Worm (Caenorhabditis elegans) whole organism, young adult: ENCODE measurements around the gene spe-44.

Experiments
- C17E4.6 ChIP-seq: fragments of 200-800 bp; sonication (Bioruptor generic); IDR thresholded peaks from 2 replicates; pipeline ENCODE4 v1.3.6; 2022; ENCODE audit warnings: missing genetic modification reagents, missing genetic modification characterization, missing compliant biosample characterization
- F23B12.7 ChIP-seq: sonication (generic microtip); optimal IDR thresholded peaks from 2 replicates; lab custom pipeline; 2017; ENCODE audit warnings: missing genetic modification characterization, mild to moderate bottlenecking, missing compliant biosample characterization, antibody characterized with exemption, moderate library complexity; ENCODE audit not compliant: insufficient read depth
- F52B5.7 ChIP-seq: sonication (generic microtip); optimal IDR thresholded peaks from 2 replicates; lab custom pipeline; 2016; ENCODE audit warnings: mild to moderate bottlenecking, missing genetic modification characterization, missing compliant biosample characterization
- F55B11.4 ChIP-seq: sonication (generic microtip); optimal IDR thresholded peaks from 2 replicates; lab custom pipeline; 2016; ENCODE audit warnings: missing compliant biosample characterization, missing genetic modification characterization, borderline replicate concordance; ENCODE audit not compliant: insufficient read depth
- T26A5.8 ChIP-seq: sonication (generic microtip); optimal IDR thresholded peaks from 2 replicates; lab custom pipeline; 2016; ENCODE audit warnings: missing genetic modification characterization, missing compliant biosample characterization
- Y53F4B.3 ChIP-seq: fragments of 200-800 bp; sonication (Bioruptor generic); IDR thresholded peaks from 2 replicates; pipeline ENCODE4 v1.3.6; 2022; ENCODE audit warnings: missing genetic modification reagents, missing genetic modification characterization, missing compliant biosample characterization
- Y53G8AR.9 ChIP-seq: fragments of 200-800 bp; sonication (Bioruptor generic); conservative IDR thresholded peaks from 2 replicates; pipeline ENCODE4 v1.3.6; 2022; ENCODE audit warnings: missing genetic modification reagents, missing genetic modification characterization, missing compliant biosample characterization
- ZK185.1 ChIP-seq: sonication (generic microtip); optimal IDR thresholded peaks from 2 replicates; lab custom pipeline; 2016; ENCODE audit warnings: mild to moderate bottlenecking, missing genetic modification characterization, missing compliant biosample characterization; ENCODE audit not compliant: poor library complexity, severe bottlenecking
- athp-1 ChIP-seq: sonication (generic microtip); optimal IDR thresholded peaks from 2 replicates; lab custom pipeline; 2017; ENCODE audit warnings: mild to moderate bottlenecking, missing genetic modification characterization, missing compliant biosample characterization
- attf-5 ChIP-seq: fragments of 200-800 bp; sonication (Bioruptor generic); optimal IDR thresholded peaks from 2 replicates; lab custom pipeline; 2018; ENCODE audit warnings: mild to moderate bottlenecking, missing genetic modification characterization, missing compliant biosample characterization
- bed-1 ChIP-seq: fragments of 200-800 bp; sonication (Bioruptor generic); IDR thresholded peaks from 2 replicates; pipeline ENCODE4 v1.3.6; 2022; ENCODE audit warnings: missing genetic modification reagents, missing genetic modification characterization, missing compliant biosample characterization
- bed-2 ChIP-seq: fragments of 200-800 bp; sonication (Bioruptor generic); IDR thresholded peaks from 2 replicates; pipeline ENCODE4 v1.3.6; 2022; ENCODE audit warnings: missing genetic modification reagents, missing genetic modification characterization, missing compliant biosample characterization
- cebp-2 ChIP-seq: fragments of 200-800 bp; sonication (Bioruptor generic); IDR thresholded peaks from 2 replicates; pipeline ENCODE4 v1.3.6; 2022; ENCODE audit warnings: missing genetic modification characterization, missing compliant biosample characterization
- ceh-100 ChIP-seq: fragments of 200-800 bp; sonication (Bioruptor generic); IDR thresholded peaks from 2 replicates; pipeline ENCODE4 v1.3.6; 2022; ENCODE audit warnings: missing genetic modification reagents, missing genetic modification characterization, missing compliant biosample characterization
- ceh-40 ChIP-seq: fragments of 200-800 bp; sonication (Bioruptor generic); IDR thresholded peaks from 2 replicates; pipeline ENCODE4 v1.3.6; 2022; ENCODE audit warnings: missing genetic modification characterization, missing compliant biosample characterization
- die-1 ChIP-seq: sonication (generic microtip); optimal IDR thresholded peaks from 2 replicates; lab custom pipeline; 2016; ENCODE audit warnings: missing genotype, mild to moderate bottlenecking, missing genetic modification characterization, missing compliant biosample characterization
- dox-1 ChIP-seq: fragments of 200-800 bp; sonication (Bioruptor generic); IDR thresholded peaks from 2 replicates; pipeline ENCODE4 v1.3.6; 2022; ENCODE audit warnings: missing genetic modification reagents, missing genetic modification characterization, missing compliant biosample characterization
- egl-18 ChIP-seq: fragments of 200-800 bp; sonication (Bioruptor generic); IDR thresholded peaks from 2 replicates; pipeline ENCODE4 v1.3.6; 2022; ENCODE audit warnings: missing genetic modification reagents, missing genetic modification characterization, missing compliant biosample characterization
- egl-44 ChIP-seq: fragments of 200-800 bp; sonication (Bioruptor generic); IDR thresholded peaks from 2 replicates; pipeline ENCODE4 v1.3.6; 2022; ENCODE audit warnings: missing genetic modification reagents, missing genetic modification characterization, missing compliant biosample characterization
- egrh-3 ChIP-seq: fragments of 200-800 bp; sonication (Bioruptor generic); IDR thresholded peaks from 2 replicates; pipeline ENCODE4 v1.3.6; 2022; ENCODE audit warnings: missing genetic modification reagents, missing genetic modification characterization, missing compliant biosample characterization
- fkh-3 ChIP-seq: sonication (generic microtip); optimal IDR thresholded peaks from 2 replicates; lab custom pipeline; 2016; ENCODE audit warnings: mild to moderate bottlenecking, missing genetic modification characterization, missing compliant biosample characterization
- him-1 ChIP-seq: sonication (generic microtip); optimal IDR thresholded peaks from 2 replicates; lab custom pipeline; 2016; ENCODE audit warnings: missing genotype, missing genetic modification reagents, missing genetic modification characterization, missing compliant biosample characterization
- hrde-1 ChIP-seq: sonication (generic microtip); optimal IDR thresholded peaks from 2 replicates; lab custom pipeline; 2016; ENCODE audit warnings: missing genetic modification characterization, mild to moderate bottlenecking, missing compliant biosample characterization, moderate library complexity, missing genotype, missing genetic modification reagents, borderline replicate concordance
- lin-40 ChIP-seq: sonication (generic microtip); optimal IDR thresholded peaks from 2 replicates; lab custom pipeline; 2016; ENCODE audit warnings: missing genetic modification characterization, mild to moderate bottlenecking, missing compliant biosample characterization, missing genotype, missing genetic modification reagents
- madf-8 ChIP-seq: fragments of 200-800 bp; sonication (Bioruptor generic); conservative IDR thresholded peaks from 2 replicates; pipeline ENCODE4 v1.3.6; 2022; ENCODE audit warnings: missing genetic modification reagents, missing genetic modification characterization, missing compliant biosample characterization
- mes-4 ChIP-seq: sonication (generic microtip); optimal IDR thresholded peaks from 2 replicates; lab custom pipeline; 2016; ENCODE audit warnings: missing genotype, missing genetic modification characterization, missing compliant biosample characterization
- nfyb-1 ChIP-seq: fragments of 200-800 bp; sonication (Bioruptor generic); IDR thresholded peaks from 2 replicates; pipeline ENCODE4 v1.3.6; 2022; ENCODE audit warnings: missing genetic modification reagents, missing genetic modification characterization, missing compliant biosample characterization
- nhr-80 ChIP-seq: sonication (generic microtip); optimal IDR thresholded peaks from 2 replicates; lab custom pipeline; 2016; ENCODE audit warnings: missing genetic modification characterization, missing compliant biosample characterization
- nhr-90 ChIP-seq: sonication (generic microtip); optimal IDR thresholded peaks from 2 replicates; lab custom pipeline; 2016; ENCODE audit warnings: missing genotype, mild to moderate bottlenecking, missing genetic modification characterization, missing compliant biosample characterization
- rcor-1 ChIP-seq: fragments of 200-800 bp; sonication (Bioruptor generic); IDR thresholded peaks from 2 replicates; pipeline ENCODE4 v1.3.6; 2022; ENCODE audit warnings: missing genetic modification reagents, missing genetic modification characterization, missing compliant biosample characterization
- rpc-1 ChIP-seq, 2 experiments: fragments of 150-350 bp in 1 of 2; sonication (generic microtip) in 1 of 2; optimal IDR thresholded peaks; 2 replicates each; lab custom pipeline; 2014 to 2018; ENCODE audit warnings: missing biosample characterization in 1 of 2, missing genetic modification characterization in 1 of 2, missing genetic modification reagents in 1 of 2, missing genotype in 1 of 2
- snpc-1.1 ChIP-seq: sonication (generic microtip); optimal IDR thresholded peaks from 2 replicates; lab custom pipeline; 2017; ENCODE audit warnings: missing genetic modification characterization, mild to moderate bottlenecking, missing compliant biosample characterization, antibody characterized with exemption, moderate library complexity, missing genotype, missing genetic modification reagents; ENCODE audit not compliant: insufficient read depth
- snpc-1.3 ChIP-seq: sonication (generic microtip); optimal IDR thresholded peaks from 2 replicates; lab custom pipeline; 2017; ENCODE audit warnings: missing genetic modification characterization, mild to moderate bottlenecking, missing compliant biosample characterization, antibody characterized with exemption, moderate library complexity, missing genotype, missing genetic modification reagents; ENCODE audit not compliant: insufficient read depth
- unc-130 ChIP-seq: sonication (generic microtip); optimal IDR thresholded peaks from 2 replicates; lab custom pipeline; 2016; ENCODE audit warnings: missing genetic modification reagents, missing genetic modification characterization, missing compliant biosample characterization
- zfh-2 ChIP-seq: fragments of 200-800 bp; sonication (Bioruptor generic); conservative IDR thresholded peaks from 2 replicates; pipeline ENCODE4 v1.3.6; 2022; ENCODE audit warnings: missing genetic modification reagents, missing genetic modification characterization, missing compliant biosample characterization
- ztf-22 ChIP-seq: fragments of 200-800 bp; sonication (Bioruptor generic); optimal IDR thresholded peaks from 2 replicates; lab custom pipeline; 2018; ENCODE audit warnings: mild to moderate bottlenecking, missing genetic modification characterization, moderate library complexity, missing compliant biosample characterization
- ztf-26 ChIP-seq: sonication (generic microtip); optimal IDR thresholded peaks from 2 replicates; lab custom pipeline; 2017; ENCODE audit warnings: missing genetic modification characterization, missing compliant biosample characterization

spe-44 gene

DNA sequence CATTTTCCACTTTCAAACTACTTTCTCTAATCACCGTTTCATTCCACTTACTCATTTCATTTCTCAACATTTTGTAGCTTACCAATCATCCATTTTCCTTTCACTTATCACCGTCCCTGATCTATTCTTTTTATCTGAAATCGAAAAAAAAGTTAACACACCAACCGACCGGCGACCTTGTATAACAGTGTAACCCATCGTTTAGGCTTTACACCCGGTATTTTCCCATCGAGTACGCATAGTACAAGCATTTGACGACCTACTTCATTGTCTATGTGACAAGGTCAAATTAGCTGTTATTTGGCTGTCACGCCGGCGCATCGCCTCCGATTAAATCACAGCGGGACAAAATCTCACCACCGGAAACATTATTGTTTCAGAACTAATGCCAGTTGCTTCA, 24.5 kb downstream of the spe-44 start:
- TF ChIP-seq egl-18 (GFP tag; lab: Robert Waterston, UW) (no peak), T26A5.8 (tag; lab: Kevin White, UChicago) (no peak), ZK185.1 (tag; lab: Kevin White, UChicago) (no peak), rcor-1 (GFP tag; lab: Robert Waterston, UW) (no peak), ztf-26 (tag; lab: Kevin White, UChicago) (no peak), bed-2 (GFP tag; lab: Robert Waterston, UW) (no peak), mes-4 (no peak), fkh-3 (tag; lab: Kevin White, UChicago) (no peak)

DNA sequence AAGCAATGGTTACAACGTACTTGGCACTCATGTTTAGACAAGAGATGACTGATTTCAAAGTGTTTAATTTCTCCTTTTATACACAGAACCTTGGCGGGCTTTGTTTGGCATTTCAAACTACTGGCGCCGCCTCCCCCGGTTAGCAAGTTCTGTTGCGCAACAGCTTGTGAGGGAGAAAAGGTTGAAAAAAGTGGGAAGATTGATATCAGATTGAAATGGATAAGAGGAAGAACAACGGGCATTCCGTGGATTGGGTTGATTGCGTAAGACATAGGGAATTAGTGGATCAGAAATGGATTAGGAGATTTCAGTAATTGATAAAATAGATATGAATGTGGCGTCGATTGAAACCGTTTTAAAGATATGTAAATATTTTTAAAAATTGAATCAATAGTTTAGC, 25.5 kb downstream of the spe-44 start, which contains the start of gene col-130:
Gene col-130 (minus strand): TSS at position 50 of the 400 bp plus-strand sequence.
- no peak for TF ChIP-seq F52B5.7
- no peak for TF ChIP-seq die-1 (tag; lab: Kevin White, UChicago)
- no peak for TF ChIP-seq rcor-1 (GFP tag; lab: Robert Waterston, UW)
- TF ChIP-seq hrde-1 (tag; lab: Kevin White, UChicago): no peak
- no peak for TF ChIP-seq egl-44 (GFP tag; lab: Robert Waterston, UW)

DNA sequence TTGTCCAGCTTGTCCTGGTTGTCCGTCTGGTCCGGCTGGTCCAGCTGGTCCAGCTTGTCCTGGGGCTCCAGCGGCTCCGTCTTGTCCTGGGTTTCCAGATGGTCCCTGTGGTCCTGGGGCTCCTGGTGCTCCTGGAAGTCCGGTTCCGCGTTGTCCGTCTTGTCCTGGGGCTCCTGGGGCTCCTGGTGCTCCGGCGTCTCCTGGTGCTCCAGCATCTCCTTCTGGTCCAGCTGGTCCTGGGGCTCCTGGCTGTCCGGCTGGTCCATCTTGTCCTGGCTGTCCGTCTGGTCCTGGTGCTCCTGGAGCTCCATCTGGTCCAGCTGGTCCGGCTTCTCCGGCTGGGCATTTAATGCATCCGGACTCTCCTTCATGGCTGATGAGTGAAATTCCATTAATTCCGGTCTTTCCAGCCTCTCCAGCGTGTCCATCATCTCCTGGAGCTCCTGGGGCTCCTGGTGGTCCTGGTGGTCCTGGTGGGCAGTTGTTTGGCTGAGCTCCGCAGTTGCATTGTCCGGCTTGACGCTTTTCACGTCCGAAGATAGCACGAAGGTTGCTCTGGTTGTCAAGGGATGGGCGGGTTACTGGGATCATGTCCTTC, 26.2 kb downstream of the spe-44 start:
- no peak for TF ChIP-seq madf-8 (GFP tag; lab: Robert Waterston, UW)
- peak; percentile 37 for TF ChIP-seq ztf-26 (tag; lab: Kevin White, UChicago)
- TF ChIP-seq snpc-1.1 (tag; lab: Kevin White, UChicago): no peak
- TF ChIP-seq zfh-2: peak; percentile 94
- TF ChIP-seq rpc-1 (optimal IDR thresholded peaks at IDR 0.05; lab: Kevin White, UChicago): no peak
- no peak for TF ChIP-seq rpc-1 (tag; optimal IDR thresholded peaks at IDR 0.05; lab: Kevin White, UChicago)
- no peak for TF ChIP-seq attf-5 (GFP tag; lab: Kevin White, UChicago)
- no peak for TF ChIP-seq Y53G8AR.9
- TF ChIP-seq dox-1 (GFP tag; lab: Robert Waterston, UW): 0 out of 2 replicates have a peak, but pooled peaks have one; percentile 20
- TF ChIP-seq hrde-1 (tag; lab: Kevin White, UChicago): no peak
- peak; percentile 6 for TF ChIP-seq athp-1 (tag; lab: Kevin White, UChicago)
- no peak for TF ChIP-seq ceh-100 (GFP tag; lab: Robert Waterston, UW)
- no peak for TF ChIP-seq nhr-80
- TF ChIP-seq nfyb-1 (GFP tag; lab: Robert Waterston, UW): 0 out of 2 replicates have a peak, but pooled peaks have one; percentile 13
- no peak for TF ChIP-seq Y53F4B.3 (GFP tag; lab: Robert Waterston, UW)
- TF ChIP-seq bed-1: no peak
- 0 out of 2 replicates have a peak, but pooled peaks have one; percentile 64 for TF ChIP-seq cebp-2 (GFP tag; lab: Robert Waterston, UW)
- no peak for TF ChIP-seq die-1 (tag; lab: Kevin White, UChicago)
- no peak for TF ChIP-seq rcor-1 (GFP tag; lab: Robert Waterston, UW)
- no peak for TF ChIP-seq nhr-90
- peak; percentile 22 for TF ChIP-seq lin-40 (tag; lab: Kevin White, UChicago)
- TF ChIP-seq egrh-3 (GFP tag; lab: Robert Waterston, UW): peak; percentile 96

DNA sequence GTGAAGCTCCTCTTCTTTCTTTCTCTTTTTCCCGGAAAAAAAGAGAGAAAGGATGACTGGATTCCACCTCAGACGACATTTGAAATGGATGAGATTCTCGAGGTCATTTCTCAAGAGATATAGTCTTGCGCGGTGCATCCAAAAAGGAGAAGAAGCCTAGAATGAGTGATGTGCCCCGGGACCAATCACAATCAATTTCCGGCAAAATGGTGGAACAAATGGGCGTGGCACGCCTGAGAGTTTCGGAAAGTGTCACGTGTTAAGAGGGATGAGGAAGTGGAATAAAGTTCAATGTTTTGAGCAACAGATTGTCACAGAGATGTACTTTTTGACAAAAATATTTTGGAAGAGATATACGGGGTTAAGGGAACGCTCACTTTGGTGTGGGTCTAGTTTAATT, 28.4 kb downstream of the spe-44 start:
- TF ChIP-seq F23B12.7 (tag; lab: Kevin White, UChicago) (no peak), ZK185.1 (tag; lab: Kevin White, UChicago) (no peak), C17E4.6 (GFP tag; lab: Robert Waterston, UW) (no peak), ztf-22 (GFP tag; lab: Kevin White, UChicago) (no peak), ztf-26 (tag; lab: Kevin White, UChicago) (no peak), him-1 (no peak), F55B11.4 (no peak), unc-130 (GFP tag; lab: Kevin White, UChicago) (no peak), ceh-40 (GFP tag; lab: Robert Waterston, UW) (no peak), snpc-1.3 (tag; lab: Kevin White, UChicago) (no peak)
